Worm (Caenorhabditis elegans) whole organism, L2 larva: ENCODE results near the gene C15H11.1.

Source experiments
- C34F6.9 ChIP-seq: fragments of 150-350 bp; optimal IDR thresholded peaks from 2 replicates; lab custom pipeline; 2014; ENCODE audit warnings: missing biosample characterization, missing genetic modification characterization
- F13H6.1 ChIP-seq: sonication (generic microtip); optimal IDR thresholded peaks from 2 replicates; lab custom pipeline; 2016; ENCODE audit warnings: missing genetic modification characterization, missing compliant biosample characterization
- R02D3.7 ChIP-seq: fragments of 150-350 bp; optimal IDR thresholded peaks from 2 replicates; lab custom pipeline; 2014; ENCODE audit warnings: missing biosample characterization, missing genetic modification characterization
- Y55F3AM.14 ChIP-seq: fragments of 200-800 bp; sonication (Bioruptor generic); optimal IDR thresholded peaks from 2 replicates; lab custom pipeline; 2018; ENCODE audit warnings: mild to moderate bottlenecking, missing genetic modification characterization, missing compliant biosample characterization
- ZK546.5 ChIP-seq: sonication (generic microtip); optimal IDR thresholded peaks from 2 replicates; lab custom pipeline; 2017; ENCODE audit warnings: missing biosample characterization, missing genetic modification characterization
- alr-1 ChIP-seq: fragments of 150-350 bp; optimal IDR thresholded peaks from 2 replicates; lab custom pipeline; 2014; ENCODE audit warnings: missing biosample characterization, missing genetic modification characterization
- aly-2 ChIP-seq: fragments of 150-350 bp; optimal IDR thresholded peaks from 2 replicates; lab custom pipeline; 2014; ENCODE audit warnings: missing biosample characterization, missing genetic modification characterization
- ama-1 ChIP-seq: fragments of 150-350 bp; optimal IDR thresholded peaks from 2 replicates; lab custom pipeline; 2018; ENCODE audit warnings: inconsistent platforms
- blmp-1 ChIP-seq: sonication (generic microtip); optimal IDR thresholded peaks from 2 replicates; lab custom pipeline; 2017; ENCODE audit warnings: missing genetic modification characterization, mild to moderate bottlenecking, missing compliant biosample characterization, antibody characterized with exemption, moderate library complexity; ENCODE audit not compliant: insufficient read depth
- ceh-16 ChIP-seq: fragments of 150-350 bp; optimal IDR thresholded peaks from 2 replicates; lab custom pipeline; 2014; ENCODE audit warnings: missing biosample characterization, missing genetic modification characterization
- ceh-82 ChIP-seq: fragments of 150-350 bp; optimal IDR thresholded peaks from 2 replicates; lab custom pipeline; 2014; ENCODE audit warnings: missing biosample characterization, missing genetic modification characterization
- crh-2 ChIP-seq: sonication (generic microtip); optimal IDR thresholded peaks from 2 replicates; lab custom pipeline; 2017; ENCODE audit warnings: missing biosample characterization, missing genetic modification characterization
- dmd-4 ChIP-seq: sonication (generic microtip); optimal IDR thresholded peaks from 2 replicates; lab custom pipeline; 2017; ENCODE audit warnings: missing biosample characterization, missing genetic modification characterization
- egl-27 ChIP-seq: sonication (generic microtip); optimal IDR thresholded peaks from 3 replicates; lab custom pipeline; 2017; ENCODE audit warnings: missing biosample characterization, missing genetic modification reagents, missing genetic modification characterization
- elt-1 ChIP-seq: fragments of 150-350 bp; optimal IDR thresholded peaks from 2 replicates; lab custom pipeline; 2014; ENCODE audit warnings: missing biosample characterization, missing genetic modification characterization
- elt-3 ChIP-seq: sonication (generic microtip); optimal IDR thresholded peaks from 2 replicates; lab custom pipeline; 2017; ENCODE audit warnings: missing biosample characterization, missing genetic modification characterization
- fos-1 ChIP-seq: fragments of 150-350 bp; optimal IDR thresholded peaks from 2 replicates; lab custom pipeline; 2014; ENCODE audit warnings: missing biosample characterization, missing genetic modification characterization
- gmeb-1 ChIP-seq: fragments of 150-350 bp; optimal IDR thresholded peaks from 2 replicates; lab custom pipeline; 2014; ENCODE audit warnings: missing biosample characterization, missing genetic modification characterization
- lin-11 ChIP-seq: fragments of 150-350 bp; sonication (generic microtip); optimal IDR thresholded peaks from 2 replicates; lab custom pipeline; 2014; ENCODE audit warnings: missing biosample characterization, missing genetic modification characterization, inconsistent platforms, mixed read lengths
- lin-13 ChIP-seq: fragments of 150-350 bp; optimal IDR thresholded peaks from 2 replicates; lab custom pipeline; 2014; ENCODE audit warnings: missing biosample characterization, missing genetic modification reagents, missing genetic modification characterization
- lin-39 ChIP-seq: fragments of 150-350 bp; optimal IDR thresholded peaks from 2 replicates; lab custom pipeline; 2014; ENCODE audit warnings: missing biosample characterization, missing genetic modification reagents, missing genetic modification characterization
- lsy-2 ChIP-seq, 2 experiments: fragments of 150-350 bp in 1 of 2; sonication (generic microtip) in 1 of 2; optimal IDR thresholded peaks; 2 replicates each; lab custom pipeline; 2014 to 2017; ENCODE audit warnings: missing biosample characterization in 2 of 2, missing genetic modification characterization in 2 of 2
- mab-5 ChIP-seq: fragments of 150-350 bp; optimal IDR thresholded peaks from 2 replicates; lab custom pipeline; 2014; ENCODE audit warnings: missing biosample characterization, missing genetic modification characterization
- mbf-1 ChIP-seq: sonication (generic microtip); optimal IDR thresholded peaks from 2 replicates; lab custom pipeline; 2017; ENCODE audit warnings: missing biosample characterization, missing genetic modification characterization
- mdl-1 ChIP-seq, 2 experiments: fragments of 150-350 bp in 1 of 2; sonication (generic microtip) in 1 of 2; optimal IDR thresholded peaks; 2 replicates each; lab custom pipeline; 2017; ENCODE audit warnings: missing biosample characterization in 2 of 2, missing genetic modification characterization in 2 of 2
- nhr-10 ChIP-seq: sonication (generic microtip); optimal IDR thresholded peaks from 2 replicates; lab custom pipeline; 2017; ENCODE audit warnings: missing biosample characterization, missing genetic modification characterization
- nhr-11 ChIP-seq: fragments of 150-350 bp; optimal IDR thresholded peaks from 2 replicates; lab custom pipeline; 2014; ENCODE audit warnings: missing biosample characterization, missing genetic modification characterization
- nhr-12 ChIP-seq: fragments of 150-350 bp; optimal IDR thresholded peaks from 2 replicates; lab custom pipeline; 2014; ENCODE audit warnings: missing biosample characterization, missing genetic modification characterization
- nhr-129 ChIP-seq: fragments of 150-350 bp; optimal IDR thresholded peaks from 2 replicates; lab custom pipeline; 2014; ENCODE audit warnings: missing biosample characterization, missing genetic modification characterization
- nhr-21 ChIP-seq: fragments of 150-350 bp; optimal IDR thresholded peaks from 2 replicates; lab custom pipeline; 2014; ENCODE audit warnings: missing biosample characterization, missing genetic modification characterization
- nhr-23 ChIP-seq: fragments of 150-350 bp; optimal IDR thresholded peaks from 2 replicates; lab custom pipeline; 2014; ENCODE audit warnings: missing biosample characterization, missing genetic modification reagents, missing genetic modification characterization
- nhr-237 ChIP-seq: fragments of 150-350 bp; optimal IDR thresholded peaks from 2 replicates; lab custom pipeline; 2014; ENCODE audit warnings: missing biosample characterization, missing genetic modification characterization
- nhr-25 ChIP-seq: fragments of 150-350 bp; sonication (generic microtip); optimal IDR thresholded peaks from 3 replicates; lab custom pipeline; 2014; ENCODE audit warnings: missing biosample characterization, missing genetic modification characterization
- nhr-6 ChIP-seq: fragments of 150-350 bp; optimal IDR thresholded peaks from 2 replicates; lab custom pipeline; 2014; ENCODE audit warnings: missing biosample characterization, missing genetic modification characterization
- nhr-77 ChIP-seq: fragments of 150-350 bp; optimal IDR thresholded peaks from 2 replicates; lab custom pipeline; 2014; ENCODE audit warnings: missing biosample characterization, missing genetic modification characterization
- peb-1 ChIP-seq: fragments of 150-350 bp; optimal IDR thresholded peaks from 2 replicates; lab custom pipeline; 2014; ENCODE audit warnings: missing biosample characterization, missing genetic modification characterization
- sem-4 ChIP-seq: fragments of 150-350 bp; optimal IDR thresholded peaks from 2 replicates; lab custom pipeline; 2014; ENCODE audit warnings: missing biosample characterization, missing genetic modification reagents, missing genetic modification characterization
- skn-1 ChIP-seq: sonication (generic microtip); optimal IDR thresholded peaks from 2 replicates; lab custom pipeline; 2017; ENCODE audit warnings: missing biosample characterization, missing genetic modification characterization
- sma-3 ChIP-seq: sonication (generic microtip); optimal IDR thresholded peaks from 2 replicates; lab custom pipeline; 2016; ENCODE audit warnings: missing genetic modification reagents, missing genetic modification characterization, missing compliant biosample characterization
- sma-9 ChIP-seq, 2 experiments: fragments of 150-350 bp in 1 of 2; sonication (generic microtip) in 1 of 2; optimal IDR thresholded peaks; 2 replicates each; lab custom pipeline; 2014 to 2016; ENCODE audit warnings: missing genetic modification characterization in 2 of 2, mild to moderate bottlenecking in 1 of 2, missing biosample characterization in 1 of 2, missing compliant biosample characterization in 1 of 2, missing genetic modification reagents in 1 of 2, moderate library complexity in 1 of 2
- snpc-4 ChIP-seq: fragments of 150-350 bp; optimal IDR thresholded peaks from 2 replicates; lab custom pipeline; 2014; ENCODE audit warnings: missing biosample characterization, missing genetic modification characterization
- unc-39 ChIP-seq: fragments of 150-350 bp; optimal IDR thresholded peaks from 2 replicates; lab custom pipeline; 2014; ENCODE audit warnings: missing biosample characterization, missing genetic modification characterization
- unc-55 ChIP-seq: fragments of 150-350 bp; sonication (generic microtip); optimal IDR thresholded peaks from 3 replicates; lab custom pipeline; 2014; ENCODE audit warnings: missing biosample characterization, missing genetic modification reagents, missing genetic modification characterization
- unc-62 ChIP-seq: fragments of 150-350 bp; optimal IDR thresholded peaks from 2 replicates; lab custom pipeline; 2014; ENCODE audit warnings: missing biosample characterization, missing genetic modification reagents, missing genetic modification characterization
- zag-1 ChIP-seq: fragments of 150-350 bp; optimal IDR thresholded peaks from 2 replicates; lab custom pipeline; 2014; ENCODE audit warnings: missing biosample characterization, missing genetic modification characterization
- ztf-1 ChIP-seq: fragments of 200-800 bp; sonication (Bioruptor generic); conservative IDR thresholded peaks from 2 replicates; pipeline ENCODE4 v1.3.6; 2022; ENCODE audit warnings: missing genetic modification characterization, missing compliant biosample characterization
- ztf-11 ChIP-seq: sonication (generic microtip); optimal IDR thresholded peaks from 2 replicates; lab custom pipeline; 2017; ENCODE audit warnings: missing biosample characterization, missing genetic modification characterization
- ztf-4 ChIP-seq: fragments of 150-350 bp; optimal IDR thresholded peaks from 2 replicates; lab custom pipeline; 2014; ENCODE audit warnings: missing biosample characterization, missing genetic modification characterization

The C15H11.1 gene

ce11 chrV:14414032-14414431, 20.4 kb downstream of the C15H11.1 start:
- TF ChIP-seq fos-1 = peak; percentile 93
- TF ChIP-seq mab-5 (tag; lab: Kevin White, UChicago) = no peak
- TF ChIP-seq ztf-4 (tag; lab: Kevin White, UChicago) = no peak
- TF ChIP-seq ceh-16 (tag; lab: Kevin White, UChicago) = no peak
- no peak for TF ChIP-seq mdl-1 (tag; optimal IDR thresholded peaks at IDR 0.05; lab: Kevin White, UChicago)
- no peak for TF ChIP-seq gmeb-1
- TF ChIP-seq unc-39 = no peak

ce11 chrV:14414964-14415564, 21.5 kb downstream of the C15H11.1 start, which contains the start of the genes nxf-1 and C15H11.11:
TSS of gene nxf-1 (minus strand) at chrV:14415014.
TSS of gene C15H11.11 (plus strand) at chrV:14415499.
- TF ChIP-seq ZK546.5 (tag; lab: Kevin White, UChicago) (no peak), mbf-1 (tag; lab: Kevin White, UChicago) (no peak), nhr-23 (no peak), nhr-10 (no peak), sem-4 (tag; lab: Kevin White, UChicago) (peak; percentile 30), mab-5 (tag; lab: Kevin White, UChicago) (no peak), ztf-11 (tag; lab: Kevin White, UChicago) (no peak), nhr-77 (no peak), gmeb-1 (peak; percentile 81), mdl-1 (tag; optimal IDR thresholded peaks at IDR 0.05; lab: Kevin White, UChicago) (peak in 1 of 2 experiments; percentile 43), ama-1 (peak; percentile 70), lin-13 (GFP tag; lab: Kevin White, UChicago) (peak; percentile 47), F13H6.1 (tag; lab: Kevin White, UChicago) (peak; percentile 60), blmp-1 (tag; lab: Kevin White, UChicago) (no peak), ceh-16 (tag; lab: Kevin White, UChicago) (no peak), C34F6.9 (tag; lab: Kevin White, UChicago) (peak; percentile 84), sma-9 (GFP tag; optimal IDR thresholded peaks at IDR 0.05; lab: Kevin White, UChicago) (peak; percentile 71), sma-9 (tag; optimal IDR thresholded peaks at IDR 0.05; lab: Kevin White, UChicago) (no peak), lin-39 (tag; lab: Kevin White, UChicago) (no peak), nhr-21 (tag; lab: Kevin White, UChicago) (peak; percentile 36), ztf-1 (GFP tag; lab: Robert Waterston, UW) (no peak), nhr-25 (tag; lab: Kevin White, UChicago) (peak; percentile 56), aly-2 (tag; lab: Kevin White, UChicago) (no peak), alr-1 (tag; lab: Kevin White, UChicago) (no peak), R02D3.7 (tag; lab: Kevin White, UChicago) (no peak), crh-2 (tag; lab: Kevin White, UChicago) (peak; percentile 83), elt-1 (tag; lab: Kevin White, UChicago) (no peak), skn-1 (tag; lab: Kevin White, UChicago) (no peak), nhr-129 (tag; lab: Kevin White, UChicago) (peak; percentile 61), ceh-82 (no peak), elt-3 (tag; lab: Kevin White, UChicago) (no peak), egl-27 (tag; lab: Kevin White, UChicago) (no peak), peb-1 (tag; lab: Kevin White, UChicago) (no peak), nhr-6 (no peak), ztf-4 (tag; lab: Kevin White, UChicago) (no peak), dmd-4 (tag; lab: Kevin White, UChicago) (no peak), lin-11 (tag; lab: Kevin White, UChicago) (no peak), nhr-237 (tag; lab: Kevin White, UChicago) (no peak), unc-39 (no peak), snpc-4 (tag; lab: Kevin White, UChicago) (peak; percentile 19), zag-1 (tag; lab: Kevin White, UChicago) (no peak), sma-3 (GFP tag; lab: Kevin White, UChicago) (peak; percentile 73), fos-1 (peak; percentile 90), nhr-11 (tag; lab: Kevin White, UChicago) (no peak), Y55F3AM.14 (no peak), lsy-2 (tag; optimal IDR thresholded peaks at IDR 0.05; lab: Kevin White, UChicago) (peak; percentile 71 to 88), unc-62 (GFP tag; lab: Kevin White, UChicago) (no peak), nhr-12 (tag; lab: Kevin White, UChicago) (no peak), unc-55 (GFP tag; lab: Kevin White, UChicago) (peak; percentile 70)
